Fruit fly (Drosophila melanogaster) S2 (cell line): Measurements from ENCODE around the gene mthl6.

Experiments used
- CG8478 ChIP-seq: fragments of >200 bp; optimal IDR thresholded peaks from 2 replicates; lab custom pipeline; 2018
- CTCF ChIP-seq, 2 experiments: fragments of >200 bp; optimal IDR thresholded peaks; 2 replicates each; lab custom pipeline; 2018

DNA sequence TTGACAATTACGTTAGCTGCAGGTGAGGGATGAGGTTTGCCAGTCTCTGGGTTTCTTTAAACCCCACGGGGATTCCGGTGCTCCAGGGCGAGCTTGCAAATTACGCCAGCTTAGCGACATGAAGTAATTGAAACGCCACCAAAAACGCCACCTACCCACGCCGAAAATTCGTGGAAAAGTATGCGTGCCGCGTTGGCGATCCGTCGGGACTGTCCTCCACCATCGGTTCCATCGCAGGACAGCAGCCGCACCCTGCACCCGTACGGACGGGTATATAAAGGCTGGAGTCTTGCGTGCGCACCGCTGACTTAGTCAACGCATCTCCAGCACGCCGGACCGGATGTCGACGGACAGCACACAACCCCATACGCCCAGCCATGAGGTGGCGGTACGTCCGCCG, 29.9 kb upstream of the mthl6 start, which contains the start of gene ppk26:
- no peak for TF ChIP-seq CTCF (optimal IDR thresholded peaks at IDR 0.05; lab: Kevin White, UChicago)
- TF ChIP-seq CG8478 (lab: Kevin White, UChicago) = no peak
